Fruit fly (Drosophila melanogaster) whole organism, embryonic: Measurements from ENCODE around the gene kirre.

Experiments
- CG2116 ChIP-seq: fragments of 200-800 bp; sonication (Bioruptor generic); optimal IDR thresholded peaks from 3 replicates; lab custom pipeline; 2018; ENCODE audit warnings: missing biosample characterization, mild to moderate bottlenecking, missing genetic modification characterization
- az2 ChIP-seq: fragments of 200-800 bp; sonication (Bioruptor generic); optimal IDR thresholded peaks from 3 replicates; lab custom pipeline; 2016; ENCODE audit warnings: missing biosample characterization, missing genetic modification characterization
- zen2 ChIP-seq: fragments of 200-800 bp; sonication (Bioruptor generic); IDR thresholded peaks from 3 replicates; pipeline ENCODE4 v1.3.6; 2022; ENCODE audit warnings: missing biosample characterization, missing genetic modification characterization; ENCODE audit not compliant: partially characterized antibody

dm6 chrX:2885814-2886213, 145.6 kb downstream of the kirre start, which contains the start of gene CG14419:
- no peak for TF ChIP-seq zen2 (GFP tag; lab: Robert Waterston, UW)
- no peak for TF ChIP-seq CG2116 (GFP tag; lab: Kevin White, UChicago)
- TF ChIP-seq az2 (GFP tag; lab: Kevin White, UChicago): no peak
